Fruit fly (Drosophila melanogaster) whole organism, larva: ENCODE data around the gene Epp.
A peak's percentile ranks its signal among the peaks of the same experiment; 100 is the strongest.

ENCODE experiments used
- noc ChIP-seq: fragments of 200-800 bp; sonication (Bioruptor generic); optimal IDR thresholded peaks from 3 replicates; lab custom pipeline; 2019; ENCODE audit warnings: missing biosample characterization, mild to moderate bottlenecking, missing genetic modification characterization, moderate library complexity

Gene Epp

dm6 chr3R:23941643-23942424, 50.9 kb downstream of the Epp start:
- TF ChIP-seq noc: peak; percentile 37

dm6 chr3R:23940840-23941364, 51.8 kb downstream of the Epp start:
- TF ChIP-seq noc: no peak

dm6 chr3R:23939921-23940839, 52.5 kb downstream of the Epp start:
- no peak for TF ChIP-seq noc
